Fruit fly (Drosophila melanogaster): Measurements from ENCODE around the gene Atg4a.

Atg4a gene

dm6 chr2L:1121942-1122710 lies 41.4 kb downstream of the Atg4a start (continued):
- TF ChIP-seq wek (GFP tag; optimal IDR thresholded peaks at IDR 0.05) = peak; percentile 25
- TF ChIP-seq CG32532 (GFP tag; IDR thresholded peaks at IDR 0.05) = no peak
- TF ChIP-seq CG2116 (GFP tag; optimal IDR thresholded peaks at IDR 0.05) = no peak
- TF ChIP-seq CG16813 (GFP tag; IDR thresholded peaks at IDR 0.05; ENCODE audit: partially characterized antibody) = no peak
- no peak for TF ChIP-seq CG18011 (GFP tag; optimal IDR thresholded peaks at IDR 0.05)
- TF ChIP-seq mirr (GFP tag; optimal IDR thresholded peaks at IDR 0.05) = no peak
- no peak for TF ChIP-seq CG30020 (tag; optimal IDR thresholded peaks at IDR 0.05)
- no peak for TF ChIP-seq Chrac-16 (GFP tag; optimal IDR thresholded peaks at IDR 0.05)
- TF ChIP-seq da (GFP tag; optimal IDR thresholded peaks at IDR 0.05) = no peak
- TF ChIP-seq CG30403 (GFP tag; optimal IDR thresholded peaks at IDR 0.05) = no peak
- no peak for TF ChIP-seq toy (GFP tag; IDR thresholded peaks at IDR 0.05)
- no peak for TF ChIP-seq CG11456 (GFP tag; IDR thresholded peaks at IDR 0.05)
- no peak for TF ChIP-seq cad (GFP tag; optimal IDR thresholded peaks at IDR 0.05)
- no peak for TF ChIP-seq Abd-B (GFP tag; optimal IDR thresholded peaks at IDR 0.05)
- TF ChIP-seq CG11398 (GFP tag; optimal IDR thresholded peaks at IDR 0.05) = no peak
- TF ChIP-seq gro (GFP tag; optimal IDR thresholded peaks at IDR 0.05) = no peak
- TF ChIP-seq CG5245 (GFP tag; optimal IDR thresholded peaks at IDR 0.05) = no peak
- TF ChIP-seq Usf (GFP tag; optimal IDR thresholded peaks at IDR 0.05) = no peak
- TF ChIP-seq GATAe (GFP tag; conservative IDR thresholded peaks at IDR 0.05) = no peak
- no peak for TF ChIP-seq CG34422 (GFP tag; IDR thresholded peaks at IDR 0.05)
- TF ChIP-seq CG18262 (tag; optimal IDR thresholded peaks at IDR 0.05) = peak; percentile 9
- no peak for TF ChIP-seq onecut (GFP tag; IDR thresholded peaks at IDR 0.05)
- no peak for TF ChIP-seq dm (GFP tag; optimal IDR thresholded peaks at IDR 0.05)
- no peak for TF ChIP-seq vvl (GFP tag; IDR thresholded peaks at IDR 0.05)
- no peak for TF ChIP-seq Pdp1 (GFP tag; optimal IDR thresholded peaks at IDR 0.05)
- no peak for TF ChIP-seq Tbp (GFP tag; optimal IDR thresholded peaks at IDR 0.05)
- TF ChIP-seq D19B (GFP tag; optimal IDR thresholded peaks at IDR 0.05) = no peak
- TF ChIP-seq CG6683 (GFP tag; optimal IDR thresholded peaks at IDR 0.05) = no peak
- no peak for TF ChIP-seq Lpt (GFP tag; optimal IDR thresholded peaks at IDR 0.05)
- TF ChIP-seq Ada2b (GFP tag; IDR thresholded peaks at IDR 0.05) = no peak
- TF ChIP-seq CG6272 (GFP tag; IDR thresholded peaks at IDR 0.05) = no peak
- TF ChIP-seq lab (GFP tag; optimal IDR thresholded peaks at IDR 0.05) = no peak
- TF ChIP-seq oc (tag; optimal IDR thresholded peaks at IDR 0.05) = peak; percentile 15
- no peak for TF ChIP-seq Atf3 (GFP tag; optimal IDR thresholded peaks at IDR 0.05)
- TF ChIP-seq CG9727 (GFP tag; optimal IDR thresholded peaks at IDR 0.05) = no peak
- no peak for TF ChIP-seq CG17802 (tag; optimal IDR thresholded peaks at IDR 0.05)
- no peak for TF ChIP-seq CG7271 (tag; optimal IDR thresholded peaks at IDR 0.05)
- TF ChIP-seq CG12219 (GFP tag; optimal IDR thresholded peaks at IDR 0.05) = no peak
- no peak for TF ChIP-seq CG18476 (GFP tag; optimal IDR thresholded peaks at IDR 0.05)
- no peak for TF ChIP-seq Xbp1 (GFP tag; optimal IDR thresholded peaks at IDR 0.05)
- no peak for TF ChIP-seq so (GFP tag; IDR thresholded peaks at IDR 0.05)
- TF ChIP-seq nerfin-2 (GFP tag; IDR thresholded peaks at IDR 0.05; ENCODE audit: partially characterized antibody) = no peak
- no peak for TF ChIP-seq CG9797 (GFP tag; optimal IDR thresholded peaks at IDR 0.05)
- TF ChIP-seq CG7357 (GFP tag; IDR thresholded peaks at IDR 0.05) = no peak
- TF ChIP-seq sd (tag; optimal IDR thresholded peaks at IDR 0.05) = no peak
- TF ChIP-seq abd-A (tag; optimal IDR thresholded peaks at IDR 0.05) = peak; percentile 46
- no peak for TF ChIP-seq CG12659 (GFP tag; optimal IDR thresholded peaks at IDR 0.05)
- no peak for TF ChIP-seq crc (GFP tag; optimal IDR thresholded peaks at IDR 0.05)
- no peak for TF ChIP-seq CG3838 (GFP tag; optimal IDR thresholded peaks at IDR 0.05)
- TF ChIP-seq E2f2 (GFP tag; IDR thresholded peaks at IDR 0.05) = no peak
- no peak for TF ChIP-seq HLH3B (GFP tag; IDR thresholded peaks at IDR 0.05)

Data from whole organism, embryonic.